Fruit fly (Drosophila melanogaster) whole organism, wandering third instar larva: ENCODE data around the gene orb.

Experiments used
- Abd-B ChIP-seq: fragments of >200 bp; optimal IDR thresholded peaks from 2 replicates; lab custom pipeline; 2017; ENCODE audit warnings: missing biosample characterization, missing genetic modification characterization
- CG32264 ChIP-seq: fragments of 200-800 bp; sonication (Bioruptor generic); optimal IDR thresholded peaks from 2 replicates; lab custom pipeline; 2016; ENCODE audit warnings: missing biosample characterization, missing genetic modification characterization
- Dfd ChIP-seq: fragments of >200 bp; optimal IDR thresholded peaks from 2 replicates; lab custom pipeline; 2017; ENCODE audit warnings: missing biosample characterization, missing genetic modification characterization
- Hnf4 ChIP-seq: fragments of 200-800 bp; sonication (Bioruptor generic); optimal IDR thresholded peaks from 2 replicates; lab custom pipeline; 2016; ENCODE audit warnings: missing biosample characterization, mild to moderate bottlenecking, missing genetic modification characterization
- Hr78 ChIP-seq: fragments of >200 bp; optimal IDR thresholded peaks from 2 replicates; lab custom pipeline; 2017; ENCODE audit warnings: missing biosample characterization, missing genetic modification characterization
- Mio ChIP-seq: sonication (Bioruptor generic); optimal IDR thresholded peaks from 2 replicates; lab custom pipeline; 2016; ENCODE audit warnings: missing biosample characterization, missing genetic modification characterization
- OdsH ChIP-seq: fragments of 200-800 bp; sonication (Bioruptor generic); optimal IDR thresholded peaks from 2 replicates; lab custom pipeline; 2016; ENCODE audit warnings: missing biosample characterization, mild to moderate bottlenecking, missing genetic modification characterization
- Vsx2 ChIP-seq: fragments of 200-300, 225-300 bp; sonication (Bioruptor generic); optimal IDR thresholded peaks from 2 replicates; lab custom pipeline; 2018; ENCODE audit warnings: missing biosample characterization, missing genetic modification characterization; ENCODE audit not compliant: partially characterized antibody
- h ChIP-seq: fragments of 200-800 bp; sonication (Bioruptor generic); optimal IDR thresholded peaks from 3 replicates; lab custom pipeline; 2016; ENCODE audit warnings: missing biosample characterization, mild to moderate bottlenecking, missing genetic modification characterization
- jim ChIP-seq: fragments of 175-275, 200-325 bp; sonication (Bioruptor generic); optimal IDR thresholded peaks from 2 replicates; lab custom pipeline; 2016; ENCODE audit warnings: missing biosample characterization, mild to moderate bottlenecking, missing genetic modification characterization
- lola ChIP-seq: fragments of >200 bp; optimal IDR thresholded peaks from 2 replicates; lab custom pipeline; 2017; ENCODE audit warnings: missing biosample characterization, missing genetic modification characterization
- psq ChIP-seq: fragments of 200-800 bp; sonication (Bioruptor generic); optimal IDR thresholded peaks from 3 replicates; lab custom pipeline; 2017; ENCODE audit warnings: missing biosample characterization, mild to moderate bottlenecking, missing genetic modification characterization, moderate library complexity
- usp ChIP-seq: fragments of >200 bp; optimal IDR thresholded peaks from 2 replicates; lab custom pipeline; 2017; ENCODE audit warnings: missing biosample characterization, missing genetic modification characterization

DNA sequence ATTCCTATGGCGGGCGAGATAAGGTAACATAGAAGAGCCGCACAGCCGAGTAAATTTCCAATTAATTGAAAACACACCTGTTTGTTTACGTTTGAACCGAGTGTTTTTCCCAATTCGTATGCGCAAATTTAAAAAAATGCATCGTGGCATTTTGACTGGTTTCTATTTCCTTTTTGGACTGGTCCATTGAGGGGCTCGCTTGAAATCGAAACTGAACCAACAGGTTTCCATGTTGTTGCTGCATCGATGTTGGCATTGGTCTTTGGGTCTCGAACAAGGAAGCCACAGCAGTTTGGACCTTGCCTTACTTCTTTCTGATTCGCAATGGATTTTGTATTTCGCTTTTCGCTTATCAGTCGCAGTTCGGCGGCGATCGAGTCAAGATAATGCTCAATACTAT, 22.1 kb downstream of the orb start:
- TF ChIP-seq Hr78 = no peak
- TF ChIP-seq Vsx2 (GFP tag; lab: Kevin White, UChicago) = no peak
- no peak for TF ChIP-seq Mio (GFP tag; lab: Kevin White, UChicago)
- no peak for TF ChIP-seq Abd-B (GFP tag; lab: Kevin White, UChicago)
- TF ChIP-seq usp (GFP tag; lab: Kevin White, UChicago) = no peak
- no peak for TF ChIP-seq lola (GFP tag; lab: Kevin White, UChicago)
- no peak for TF ChIP-seq Hnf4 (GFP tag; lab: Kevin White, UChicago)
- TF ChIP-seq CG32264 (GFP tag; lab: Kevin White, UChicago) = no peak
- TF ChIP-seq psq (GFP tag; lab: Kevin White, UChicago) = no peak
- no peak for TF ChIP-seq OdsH (GFP tag; lab: Kevin White, UChicago)
- no peak for TF ChIP-seq h (GFP tag; lab: Kevin White, UChicago)
- no peak for TF ChIP-seq jim
- TF ChIP-seq Dfd (GFP tag; lab: Kevin White, UChicago) = no peak
